Worm (Caenorhabditis elegans) whole organism, L1 larva: Measurements from ENCODE around the gene F31D5.7.
A peak's percentile ranks its signal among the peaks of the same experiment; 100 is the strongest.

Experiments
- alr-1 ChIP-seq: fragments of 200-800 bp; sonication (Bioruptor generic); optimal IDR thresholded peaks from 2 replicates; lab custom pipeline; 2018; ENCODE audit warnings: borderline replicate concordance, mild to moderate bottlenecking, missing genetic modification characterization, missing compliant biosample characterization
- aly-2 ChIP-seq: fragments of 150-350 bp; optimal IDR thresholded peaks from 2 replicates; lab custom pipeline; 2014; ENCODE audit warnings: missing biosample characterization, missing genetic modification characterization
- efl-1 ChIP-seq, 4 experiments: fragments of 150-350 bp; optimal IDR thresholded peaks in 3 of 4; peaks in 1 of 4; 1 replicate in 1 of 4; 2 replicates in 3 of 4; lab custom pipeline; 2014; ENCODE audit warnings: missing biosample characterization in 2 of 4, missing genetic modification characterization in 2 of 4, missing genetic modification reagents in 2 of 4
- efl-3 ChIP-seq: fragments of 200-800 bp; sonication (Bioruptor generic); optimal IDR thresholded peaks from 2 replicates; lab custom pipeline; 2018; ENCODE audit warnings: mild to moderate bottlenecking, missing genetic modification characterization, missing compliant biosample characterization
- egl-27 ChIP-seq, 2 experiments: fragments of 150-350 bp in 1 of 2; sonication (generic microtip); optimal IDR thresholded peaks; 3 replicates each; lab custom pipeline; 2017 to 2018; ENCODE audit warnings: missing biosample characterization in 2 of 2, missing genetic modification characterization in 2 of 2, missing genetic modification reagents in 2 of 2
- elt-3 ChIP-seq, 6 experiments: fragments of 150-350 bp in 1 of 6; sonication (generic microtip); optimal IDR thresholded peaks; 2 replicates each; lab custom pipeline; 2017 to 2018; ENCODE audit warnings: missing biosample characterization in 6 of 6, missing genetic modification characterization in 6 of 6, inconsistent platforms in 1 of 6
- ets-5 ChIP-seq: fragments of 200-800 bp; sonication (Bioruptor generic); IDR thresholded peaks from 2 replicates; pipeline ENCODE4 v1.3.6; 2022; ENCODE audit warnings: missing genetic modification characterization, missing compliant biosample characterization
- fkh-10 ChIP-seq: sonication (generic microtip); optimal IDR thresholded peaks from 2 replicates; lab custom pipeline; 2017; ENCODE audit warnings: missing biosample characterization, missing genetic modification reagents, missing genetic modification characterization
- fkh-4 ChIP-seq: sonication (generic microtip); optimal IDR thresholded peaks from 2 replicates; lab custom pipeline; 2016; ENCODE audit warnings: missing compliant biosample characterization, missing genetic modification characterization, borderline replicate concordance
- fos-1 ChIP-seq: fragments of 150-350 bp; optimal IDR thresholded peaks from 2 replicates; lab custom pipeline; 2014; ENCODE audit warnings: missing biosample characterization, missing genetic modification characterization
- isw-1 ChIP-seq: fragments of 200-800 bp; sonication (Bioruptor generic); IDR thresholded peaks from 2 replicates; pipeline ENCODE4 v1.3.6; 2022; ENCODE audit warnings: missing genetic modification characterization, missing compliant biosample characterization
- jun-1 ChIP-seq: fragments of 150-350 bp; optimal IDR thresholded peaks from 2 replicates; lab custom pipeline; 2014; ENCODE audit warnings: missing biosample characterization, missing genetic modification reagents, missing genetic modification characterization
- lin-15B ChIP-seq: fragments of 150-350 bp; sonication (generic microtip); optimal IDR thresholded peaks from 3 replicates; lab custom pipeline; 2014; ENCODE audit warnings: missing biosample characterization, missing genetic modification characterization
- lir-3 ChIP-seq: sonication (generic microtip); optimal IDR thresholded peaks from 2 replicates; lab custom pipeline; 2016; ENCODE audit warnings: mild to moderate bottlenecking, missing genetic modification characterization, moderate library complexity, missing compliant biosample characterization; ENCODE audit not compliant: poor library complexity
- lsy-2 ChIP-seq, 2 experiments: fragments of 150-350 bp; optimal IDR thresholded peaks; 2 replicates each; lab custom pipeline; 2014; ENCODE audit warnings: missing biosample characterization in 2 of 2, missing genetic modification characterization in 2 of 2
- mab-9 ChIP-seq: fragments of 200-800 bp; sonication (Bioruptor generic); IDR thresholded peaks from 2 replicates; pipeline ENCODE4 v1.3.6; 2022; ENCODE audit warnings: missing genetic modification reagents, missing genetic modification characterization, missing compliant biosample characterization
- nhr-12 ChIP-seq: sonication (generic microtip); optimal IDR thresholded peaks from 2 replicates; lab custom pipeline; 2017; ENCODE audit warnings: missing biosample characterization, missing genetic modification characterization
- nhr-19 ChIP-seq: fragments of 200-800 bp; sonication (Bioruptor generic); conservative IDR thresholded peaks from 2 replicates; pipeline ENCODE4 v1.3.6; 2022; ENCODE audit warnings: missing genetic modification characterization, missing compliant biosample characterization
- nhr-20 ChIP-seq: sonication (generic microtip); optimal IDR thresholded peaks from 2 replicates; lab custom pipeline; 2016; ENCODE audit warnings: mild to moderate bottlenecking, missing genetic modification characterization, missing compliant biosample characterization
- nhr-28 ChIP-seq: fragments of 150-350 bp; optimal IDR thresholded peaks from 2 replicates; lab custom pipeline; 2014; ENCODE audit warnings: missing biosample characterization, missing genetic modification characterization
- nhr-47 ChIP-seq: sonication (generic microtip); optimal IDR thresholded peaks from 2 replicates; lab custom pipeline; 2016; ENCODE audit warnings: mild to moderate bottlenecking, missing genetic modification characterization, moderate library complexity, missing compliant biosample characterization
- nhr-90 ChIP-seq: sonication (generic microtip); optimal IDR thresholded peaks from 2 replicates; lab custom pipeline; 2016; ENCODE audit warnings: mild to moderate bottlenecking, missing genetic modification characterization, missing compliant biosample characterization; ENCODE audit not compliant: poor library complexity
- pax-3 ChIP-seq: fragments of 200-800 bp; sonication (Bioruptor generic); optimal IDR thresholded peaks from 2 replicates; lab custom pipeline; 2018; ENCODE audit warnings: mild to moderate bottlenecking, missing genetic modification characterization, moderate library complexity, missing compliant biosample characterization
- pqm-1 ChIP-seq: sonication (generic microtip); optimal IDR thresholded peaks from 3 replicates; lab custom pipeline; 2017; ENCODE audit warnings: missing biosample characterization, missing genetic modification characterization
- skn-1 ChIP-seq: fragments of 150-350 bp; optimal IDR thresholded peaks from 2 replicates; lab custom pipeline; 2014; ENCODE audit warnings: missing biosample characterization, missing genetic modification characterization
- snpc-4 ChIP-seq: fragments of 150-350 bp; optimal IDR thresholded peaks from 2 replicates; lab custom pipeline; 2014; ENCODE audit warnings: missing biosample characterization, missing genetic modification characterization
- swsn-7 ChIP-seq: sonication (generic microtip); optimal IDR thresholded peaks from 2 replicates; lab custom pipeline; 2016; ENCODE audit warnings: missing genetic modification characterization, missing compliant biosample characterization
- tbx-2 ChIP-seq: sonication (generic microtip); optimal IDR thresholded peaks from 2 replicates; lab custom pipeline; 2016; ENCODE audit warnings: missing genetic modification characterization, missing compliant biosample characterization
- vab-15 ChIP-seq: sonication (generic microtip); optimal IDR thresholded peaks from 2 replicates; lab custom pipeline; 2017; ENCODE audit warnings: missing genotype, mild to moderate bottlenecking, missing genetic modification characterization, missing compliant biosample characterization
- xbp-1 ChIP-seq: sonication (generic microtip); optimal IDR thresholded peaks from 2 replicates; lab custom pipeline; 2016; ENCODE audit warnings: missing genetic modification characterization, missing compliant biosample characterization
- zag-1 ChIP-seq: fragments of 150-350 bp; optimal IDR thresholded peaks from 2 replicates; lab custom pipeline; 2014; ENCODE audit warnings: missing biosample characterization, missing genetic modification characterization
- zip-4 ChIP-seq: fragments of 200-800 bp; sonication (Bioruptor generic); optimal IDR thresholded peaks from 2 replicates; lab custom pipeline; 2018; ENCODE audit warnings: mild to moderate bottlenecking, missing genetic modification characterization, moderate library complexity, missing compliant biosample characterization

Gene F31D5.7

DNA sequence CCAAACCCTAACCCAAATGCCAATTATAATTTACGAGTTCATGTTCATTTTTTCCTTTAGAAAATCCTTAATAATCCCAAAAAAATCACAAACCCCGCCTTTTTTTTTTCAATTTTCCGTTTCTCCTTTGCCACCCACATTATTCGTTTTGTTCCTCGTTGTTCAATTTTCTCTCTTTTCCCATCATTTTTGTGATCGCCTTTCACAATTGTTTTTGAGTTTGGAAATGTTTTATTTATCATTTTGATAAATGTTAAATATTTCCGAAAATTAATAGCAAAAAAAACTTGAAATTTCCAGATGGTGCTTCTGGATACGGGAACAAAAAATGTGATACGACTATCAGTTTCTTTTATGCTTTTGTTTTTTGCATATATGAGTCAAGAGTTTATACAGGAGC lies 4.1 kb downstream of the F31D5.7 start, which contains the start of gene F31D5.2:
F31D5.2 (plus strand) TSS at position 301 of the 400 bp plus-strand sequence.
- TF ChIP-seq zip-4 (GFP tag; lab: Kevin White, UChicago) (no peak), nhr-19 (GFP tag; lab: Robert Waterston, UW) (no peak), jun-1 (tag; lab: Kevin White, UChicago) (no peak), alr-1 (tag; lab: Kevin White, UChicago) (no peak)

ce11 chrII:4219062-4219461 lies 7.8 kb downstream of the F31D5.7 start, which contains the start of gene F31D5.1:
Gene F31D5.1 (plus strand): TSS chrII:4219362.
- TF ChIP-seq fkh-10 (GFP tag; lab: Kevin White, UChicago) = no peak
- TF ChIP-seq nhr-90 (tag; lab: Kevin White, UChicago) = no peak
- TF ChIP-seq nhr-19 (GFP tag; lab: Robert Waterston, UW) = no peak
- TF ChIP-seq ets-5 (GFP tag; lab: Robert Waterston, UW) = no peak
- TF ChIP-seq fkh-4 (tag; lab: Kevin White, UChicago) = no peak
- TF ChIP-seq aly-2 (tag; lab: Kevin White, UChicago) = no peak
- TF ChIP-seq mab-9 = no peak
- TF ChIP-seq skn-1 (tag; lab: Kevin White, UChicago) = no peak
- no peak for TF ChIP-seq zag-1 (tag; lab: Kevin White, UChicago)
- TF ChIP-seq snpc-4 = no peak
- TF ChIP-seq alr-1 (tag; lab: Kevin White, UChicago) = no peak
- TF ChIP-seq efl-3 (GFP tag; lab: Kevin White, UChicago) = no peak
- TF ChIP-seq elt-3 (tag; optimal IDR thresholded peaks at IDR 0.05; lab: Kevin White, UChicago) = no peak
- no peak for TF ChIP-seq isw-1 (GFP tag; lab: Robert Waterston, UW)

- no peak for TF ChIP-seq elt-3 (tag; optimal IDR thresholded peaks at IDR 0.05; lab: Kevin White, UChicago)
- TF ChIP-seq nhr-28 (tag; lab: Kevin White, UChicago) = no peak
- no peak for TF ChIP-seq pax-3 (tag; lab: Kevin White, UChicago)
- TF ChIP-seq vab-15 = no peak
- TF ChIP-seq nhr-12 (tag; lab: Kevin White, UChicago) = no peak
- no peak for TF ChIP-seq nhr-19 (GFP tag; lab: Robert Waterston, UW)
- no peak for TF ChIP-seq nhr-47
- no peak for TF ChIP-seq efl-1 (optimal IDR thresholded peaks at IDR 0.05; lab: Kevin White, UChicago)
- TF ChIP-seq efl-1 (GFP tag; optimal IDR thresholded peaks at IDR 0.05 in 1 of 2; lab: Kevin White, UChicago) = no peak
- no peak for TF ChIP-seq fos-1 (tag; lab: Kevin White, UChicago)
Observed at ce11 chrII:4222469-4222868, 11.3 kb downstream of the F31D5.7 start.

ce11 chrII:4222983-4223382 lies 11.8 kb downstream of the F31D5.7 start, which contains the start of gene C16A11.5:
Gene C16A11.5 (plus strand): TSS chrII:4223305.
- no peak for TF ChIP-seq lsy-2 (tag; optimal IDR thresholded peaks at IDR 0.05; lab: Kevin White, UChicago)
- no peak for TF ChIP-seq efl-1 (optimal IDR thresholded peaks at IDR 0.05; lab: Kevin White, UChicago)
- TF ChIP-seq efl-1 (GFP tag; optimal IDR thresholded peaks at IDR 0.05 in 1 of 2; lab: Kevin White, UChicago) = peak in 1 of 2 experiments; percentile 75
- TF ChIP-seq lir-3 (tag; lab: Kevin White, UChicago) = no peak
- no peak for TF ChIP-seq efl-3 (GFP tag; lab: Kevin White, UChicago)
- TF ChIP-seq isw-1 (GFP tag; lab: Robert Waterston, UW) = no peak
- no peak for TF ChIP-seq nhr-90 (tag; lab: Kevin White, UChicago)
- TF ChIP-seq ets-5 (GFP tag; lab: Robert Waterston, UW) = no peak

DNA sequence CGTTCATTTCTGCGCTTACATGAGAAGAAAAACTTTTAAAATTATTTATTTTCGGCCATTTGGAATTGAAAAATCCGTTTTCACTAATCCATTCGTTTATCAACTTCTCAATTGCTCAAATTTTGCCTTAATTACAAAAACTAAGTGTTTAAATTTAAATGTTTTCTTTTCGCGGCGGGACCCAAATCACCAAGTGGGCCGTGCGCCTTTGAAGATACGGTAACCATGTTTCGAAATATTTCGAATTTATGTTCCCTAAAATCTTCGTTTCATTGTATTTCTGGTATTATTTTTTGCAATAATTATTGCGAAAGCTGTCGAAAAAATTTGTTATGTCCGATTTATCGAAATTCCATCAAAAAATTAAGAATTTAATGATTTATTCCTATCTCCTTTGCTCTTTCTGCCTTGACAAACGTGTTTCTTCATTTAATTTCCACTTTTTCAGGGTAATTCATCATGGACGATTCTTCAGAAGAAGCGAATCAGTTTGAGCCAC lies 15.4 kb downstream of the F31D5.7 start, which contains the start of gene C16A11.4:
C16A11.4 (plus strand) TSS at position 449 of the 499 bp plus-strand sequence.
- no peak for TF ChIP-seq snpc-4
- TF ChIP-seq nhr-19 (GFP tag; lab: Robert Waterston, UW) = no peak
- no peak for TF ChIP-seq jun-1 (tag; lab: Kevin White, UChicago)
- TF ChIP-seq egl-27 (tag; optimal IDR thresholded peaks at IDR 0.05; lab: Kevin White, UChicago) = no peak
- TF ChIP-seq tbx-2 (tag; lab: Kevin White, UChicago) = no peak
- TF ChIP-seq ets-5 (GFP tag; lab: Robert Waterston, UW) = no peak
- TF ChIP-seq nhr-20 (tag; lab: Kevin White, UChicago) = no peak
- TF ChIP-seq xbp-1 = no peak
- TF ChIP-seq swsn-7 (tag; lab: Kevin White, UChicago) = no peak
- no peak for TF ChIP-seq mab-9
- no peak for TF ChIP-seq lin-15B (tag; lab: Kevin White, UChicago)
- no peak for TF ChIP-seq pqm-1 (tag; lab: Kevin White, UChicago)
